Worm (Caenorhabditis elegans) whole organism, L3 larva: ENCODE data around the gene zipt-2.1.

Experiments used
- R02D3.7 ChIP-seq: fragments of 150-350 bp; optimal IDR thresholded peaks from 2 replicates; lab custom pipeline; 2014; ENCODE audit warnings: missing biosample characterization, missing genetic modification characterization
- ceh-28 ChIP-seq: fragments of 150-350 bp; optimal IDR thresholded peaks from 2 replicates; lab custom pipeline; 2014; ENCODE audit warnings: missing biosample characterization, missing genetic modification reagents, missing genetic modification characterization
- daf-12 ChIP-seq: fragments of 150-350 bp; optimal IDR thresholded peaks from 2 replicates; lab custom pipeline; 2014; ENCODE audit warnings: missing biosample characterization, missing genetic modification reagents, missing genetic modification characterization
- egl-5 ChIP-seq: fragments of 150-350 bp; optimal IDR thresholded peaks from 2 replicates; lab custom pipeline; 2017; ENCODE audit warnings: missing biosample characterization, missing genetic modification reagents, missing genetic modification characterization, inconsistent platforms
- elt-3 ChIP-seq, 3 experiments: fragments of 150-350 bp in 1 of 3; sonication (generic microtip) in 2 of 3; optimal IDR thresholded peaks; 2 replicates in 2 of 3; 4 replicates in 1 of 3; lab custom pipeline; 2014 to 2017; ENCODE audit warnings: missing biosample characterization in 3 of 3, missing genetic modification characterization in 3 of 3
- fkh-2 ChIP-seq: fragments of 150-350 bp; optimal IDR thresholded peaks from 2 replicates; lab custom pipeline; 2014; ENCODE audit warnings: missing biosample characterization, missing genetic modification reagents, missing genetic modification characterization
- lin-15B ChIP-seq: fragments of 150-350 bp; optimal IDR thresholded peaks from 2 replicates; lab custom pipeline; 2014; ENCODE audit warnings: missing biosample characterization, missing genetic modification characterization
- mdl-1 ChIP-seq: fragments of 150-350 bp; optimal IDR thresholded peaks from 2 replicates; lab custom pipeline; 2014; ENCODE audit warnings: missing biosample characterization, missing genetic modification characterization
- nhr-237 ChIP-seq: fragments of 150-350 bp; optimal IDR thresholded peaks from 2 replicates; lab custom pipeline; 2014; ENCODE audit warnings: missing biosample characterization, missing genetic modification characterization
- nhr-25 ChIP-seq: sonication (generic microtip); optimal IDR thresholded peaks from 2 replicates; lab custom pipeline; 2017; ENCODE audit warnings: missing biosample characterization, missing genetic modification characterization
- nhr-43 ChIP-seq: sonication (generic microtip); optimal IDR thresholded peaks from 2 replicates; lab custom pipeline; 2016; ENCODE audit warnings: mild to moderate bottlenecking, missing genetic modification characterization, missing compliant biosample characterization; ENCODE audit not compliant: poor library complexity, severe bottlenecking
- skn-1 ChIP-seq: fragments of 150-350 bp; optimal IDR thresholded peaks from 2 replicates; lab custom pipeline; 2014; ENCODE audit warnings: missing biosample characterization, missing genetic modification characterization
- snpc-4 ChIP-seq: fragments of 150-350 bp; optimal IDR thresholded peaks from 2 replicates; lab custom pipeline; 2014; ENCODE audit warnings: missing biosample characterization, missing genetic modification characterization
- tbx-2 ChIP-seq: sonication (generic microtip); optimal IDR thresholded peaks from 2 replicates; lab custom pipeline; 2016; ENCODE audit warnings: mild to moderate bottlenecking, missing genetic modification characterization, missing compliant biosample characterization
- unc-62 ChIP-seq: fragments of 150-350 bp; sonication (generic microtip); optimal IDR thresholded peaks from 4 replicates; lab custom pipeline; 2014; ENCODE audit warnings: missing biosample characterization, missing genetic modification reagents, missing genetic modification characterization
- ztf-4 ChIP-seq: fragments of 150-350 bp; optimal IDR thresholded peaks from 2 replicates; lab custom pipeline; 2014; ENCODE audit warnings: missing biosample characterization, missing genetic modification characterization

zipt-2.1 gene

DNA sequence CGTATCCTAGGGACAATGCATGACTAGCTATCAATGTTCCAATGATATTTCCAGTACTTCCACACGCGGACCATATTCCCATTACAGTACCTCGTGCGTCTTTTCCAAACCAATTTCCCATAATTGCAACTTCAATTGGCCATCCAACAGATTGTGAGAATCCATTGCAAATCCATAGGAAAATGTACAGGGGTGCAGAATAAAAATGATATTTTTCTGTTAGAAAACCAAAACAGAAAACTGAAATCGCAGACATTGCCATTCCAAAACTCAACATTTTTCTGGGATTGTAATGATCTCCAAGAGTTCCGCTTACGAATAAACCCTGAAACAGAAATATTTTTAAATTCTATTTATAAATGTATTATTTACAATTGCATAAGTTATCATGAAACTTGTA is 51.7 kb downstream of the zipt-2.1 start:
- TF ChIP-seq R02D3.7 (tag; lab: Kevin White, UChicago) (no peak), skn-1 (tag; lab: Kevin White, UChicago) (no peak), ceh-28 (tag; lab: Kevin White, UChicago) (no peak), nhr-237 (no peak), egl-5 (tag; lab: Kevin White, UChicago) (no peak), tbx-2 (tag; lab: Kevin White, UChicago) (no peak), snpc-4 (tag; lab: Kevin White, UChicago) (no peak), nhr-25 (tag; lab: Kevin White, UChicago) (no peak), lin-15B (tag; lab: Kevin White, UChicago) (no peak)
- TF ChIP-seq, all 47 proteins: peak for 0

DNA sequence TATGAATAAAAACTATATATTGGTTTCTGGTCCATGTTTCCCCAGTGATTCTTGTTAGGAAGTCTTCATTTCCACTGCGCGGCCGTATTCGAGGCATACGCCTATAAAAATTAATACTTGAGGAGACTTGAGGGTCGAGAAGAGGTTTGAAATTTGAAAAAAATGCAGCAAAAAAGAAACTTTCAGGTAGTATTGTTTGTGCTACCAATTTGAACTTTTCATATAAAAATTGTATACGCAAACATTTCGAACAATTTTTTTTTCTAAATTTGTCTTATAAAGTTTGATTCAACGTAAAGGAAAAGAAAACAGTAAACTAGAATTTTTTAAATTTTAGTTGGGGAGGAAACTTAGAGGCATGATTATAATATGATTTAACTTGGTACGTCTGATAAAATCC is 52.4 kb downstream of the zipt-2.1 start, which contains the start of gene T11G6.4:
Gene T11G6.4, minus strand, starts transcription at position 101 of the 400 bp plus-strand sequence.
- TF ChIP-seq unc-62 (GFP tag; lab: Kevin White, UChicago) (no peak), elt-3 (tag; optimal IDR thresholded peaks at IDR 0.05; lab: Kevin White, UChicago) (no peak), mdl-1 (no peak), fkh-2 (tag; lab: Kevin White, UChicago) (no peak), ztf-4 (no peak), nhr-43 (tag; lab: Kevin White, UChicago) (no peak), skn-1 (tag; lab: Kevin White, UChicago) (no peak), daf-12 (tag; lab: Kevin White, UChicago) (no peak)
